Worm (Caenorhabditis elegans): ENCODE results near the gene col-19.

ce11 chrX:439031-439430 lies 17.5 kb downstream of the col-19 start:
- TF ChIP-seq F13C5.2 (tag; optimal IDR thresholded peaks at IDR 0.05) (no peak), ama-1 (optimal IDR thresholded peaks at IDR 0.05) (no peak)
